Fruit fly (Drosophila melanogaster): ENCODE results near the gene CG11504.

Gene CG11504

DNA sequence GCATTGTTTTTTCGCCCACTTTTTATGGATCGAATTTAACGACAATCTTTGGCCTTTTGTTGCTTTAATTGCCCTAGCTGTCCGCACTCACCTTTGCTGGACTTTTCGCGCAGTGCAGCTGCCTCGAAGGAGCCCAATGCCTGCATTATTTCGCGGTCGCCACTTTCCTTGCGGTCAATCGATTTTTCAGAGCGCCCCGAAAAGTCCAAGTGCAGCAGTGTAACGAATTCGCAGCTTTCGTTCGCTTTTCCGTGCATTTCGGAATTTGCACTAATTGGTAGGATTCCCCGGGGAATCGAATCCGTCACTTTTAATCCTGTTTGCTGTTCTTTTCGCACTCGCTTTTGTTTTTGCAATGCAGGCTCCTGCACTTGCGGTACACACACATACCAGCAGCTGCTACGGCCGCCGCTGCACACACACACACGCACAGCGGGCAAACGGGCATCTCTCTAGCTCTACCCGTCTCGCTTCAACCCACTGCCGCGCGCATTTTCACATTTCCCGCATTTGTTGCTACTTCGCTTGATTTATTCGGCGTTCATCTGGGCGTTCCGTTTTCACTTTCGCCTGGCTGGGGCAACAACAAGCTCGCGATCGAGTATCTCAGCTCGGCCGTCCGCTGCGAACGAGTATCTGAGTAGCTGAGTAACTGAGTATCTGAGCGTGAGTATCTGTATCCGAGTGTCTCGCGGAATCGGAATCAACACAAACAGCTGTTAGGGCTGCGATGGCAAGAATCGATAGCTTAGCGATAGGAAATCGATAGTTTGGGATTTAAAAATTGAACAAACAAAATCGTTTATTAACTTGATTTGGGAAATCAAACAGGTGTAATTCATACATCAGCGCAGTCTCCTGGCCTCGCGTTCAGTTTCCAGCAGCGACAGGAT, 24.1 kb downstream of the CG11504 start, which contains the start of gene Mgat2 (continued):
- peak; percentile 49 for TF ChIP-seq salm (tag; optimal IDR thresholded peaks at IDR 0.05)
- no peak for TF ChIP-seq yki (optimal IDR thresholded peaks at IDR 0.05)
- TF ChIP-seq CG8478 (optimal IDR thresholded peaks at IDR 0.05), result peak; percentile 58
- TF ChIP-seq danr (GFP tag; IDR thresholded peaks at IDR 0.05), result no peak
- TF ChIP-seq abd-A (tag; optimal IDR thresholded peaks at IDR 0.05), result peak; percentile 96
- TF ChIP-seq CG11085 (GFP tag; IDR thresholded peaks at IDR 0.05), result no peak
- no peak for TF ChIP-seq CG5245 (GFP tag; optimal IDR thresholded peaks at IDR 0.05)
- no peak for TF ChIP-seq CG10462 (GFP tag; optimal IDR thresholded peaks at IDR 0.05)
- peak; percentile 45 to 61 for TF ChIP-seq Trl (optimal IDR thresholded peaks at IDR 0.05)
- TF ChIP-seq Trl (GFP tag; optimal IDR thresholded peaks at IDR 0.05), result peak; percentile 30
- TF ChIP-seq Xbp1 (GFP tag; optimal IDR thresholded peaks at IDR 0.05), result no peak
- no peak for TF ChIP-seq run (tag; optimal IDR thresholded peaks at IDR 0.05)
- TF ChIP-seq tio (GFP tag; optimal IDR thresholded peaks at IDR 0.05), result no peak
- 0 out of 3 replicates have a peak, but pooled peaks have one; percentile 16 for TF ChIP-seq Dbx (GFP tag; IDR thresholded peaks at IDR 0.05)
- peak; percentile 100 for TF ChIP-seq Blimp-1 (GFP tag; optimal IDR thresholded peaks at IDR 0.05)
- TF ChIP-seq sima (GFP tag; optimal IDR thresholded peaks at IDR 0.05), result no peak
- TF ChIP-seq Eip74EF (GFP tag; optimal IDR thresholded peaks at IDR 0.05), result peak in 1 of 2 experiments; percentile 61
- peak; percentile 27 for TF ChIP-seq grn (GFP tag; optimal IDR thresholded peaks at IDR 0.05)
- peak; percentile 81 for TF ChIP-seq MESR4 (GFP tag; optimal IDR thresholded peaks at IDR 0.05)
- peak; percentile 47 for TF ChIP-seq CrebB (tag; optimal IDR thresholded peaks at IDR 0.05)
- peak; percentile 84 for TF ChIP-seq CG34376 (GFP tag; optimal IDR thresholded peaks at IDR 0.05)
- no peak for TF ChIP-seq CG43689 (GFP tag; IDR thresholded peaks at IDR 0.05)
- TF ChIP-seq CG12104 (GFP tag; optimal IDR thresholded peaks at IDR 0.05), result no peak
- TF ChIP-seq ham (GFP tag; IDR thresholded peaks at IDR 0.05), result no peak
- TF ChIP-seq Dfd (GFP tag; optimal IDR thresholded peaks at IDR 0.05), result no peak
- TF ChIP-seq ranshi (GFP tag; IDR thresholded peaks at IDR 0.05), result no peak; the same call in 1 of the 2 replicates
- TF ChIP-seq scrt (GFP tag; optimal IDR thresholded peaks at IDR 0.05), result peak; percentile 32
- TF ChIP-seq vvl (GFP tag; IDR thresholded peaks at IDR 0.05), result peak; percentile 84
- peak; percentile 42 for TF ChIP-seq CG31365 (tag; optimal IDR thresholded peaks at IDR 0.05)
- no peak for TF ChIP-seq Mad (GFP tag; optimal IDR thresholded peaks at IDR 0.05)
- TF ChIP-seq CG6683 (GFP tag; optimal IDR thresholded peaks at IDR 0.05), result peak; percentile 10
- no peak for TF ChIP-seq psq (GFP tag; optimal IDR thresholded peaks at IDR 0.05)
- peak; percentile 74; the same call in 1 of the 3 replicates for TF ChIP-seq CG2199 (GFP tag; IDR thresholded peaks at IDR 0.05)
- no peak for TF ChIP-seq Gsc (GFP tag; IDR thresholded peaks at IDR 0.05)
- peak; percentile 34 for TF ChIP-seq chn (GFP tag; optimal IDR thresholded peaks at IDR 0.05)
- TF ChIP-seq Atf-2 (GFP tag; optimal IDR thresholded peaks at IDR 0.05), result no peak
- TF ChIP-seq CG6854 (GFP tag; optimal IDR thresholded peaks at IDR 0.05), result peak; percentile 66
- TF ChIP-seq CG8359 (GFP tag; optimal IDR thresholded peaks at IDR 0.05; ENCODE audit: borderline replicate concordance), result no peak
- TF ChIP-seq YL-1 (GFP tag; optimal IDR thresholded peaks at IDR 0.05), result peak; percentile 65
- no peak for TF ChIP-seq CG7357 (GFP tag; IDR thresholded peaks at IDR 0.05)
- TF ChIP-seq cg (GFP tag; optimal IDR thresholded peaks at IDR 0.05), result peak; percentile 96
- TF ChIP-seq ewg (GFP tag; optimal IDR thresholded peaks at IDR 0.05), result no peak
- no peak for TF ChIP-seq CG6272 (GFP tag; IDR thresholded peaks at IDR 0.05)
- peak; percentile 39; the same call in 1 of the 2 replicates for TF ChIP-seq sens-2 (GFP tag; IDR thresholded peaks at IDR 0.05)
- peak in 1 of 2 experiments; percentile 7 for TF ChIP-seq chif (GFP tag; optimal IDR thresholded peaks at IDR 0.05)
- peak; percentile 81 for TF ChIP-seq Deaf1 (tag; optimal IDR thresholded peaks at IDR 0.05)
- TF ChIP-seq CG32767 (GFP tag; IDR thresholded peaks at IDR 0.05), result peak; percentile 28; the same call in 1 of the 2 replicates
- TF ChIP-seq Doc2 (GFP tag; IDR thresholded peaks at IDR 0.05), result no peak
- peak; percentile 56 for TF ChIP-seq Sry-β (GFP tag; optimal IDR thresholded peaks at IDR 0.05)
- no peak for TF ChIP-seq fd96Cb (tag; optimal IDR thresholded peaks at IDR 0.05)
